Fruit fly (Drosophila melanogaster) whole organism, embryonic: ENCODE data around the gene ast.

Source experiments
- Ada2b ChIP-seq: fragments of 200-800 bp; sonication (Bioruptor generic); IDR thresholded peaks from 2 replicates; pipeline ENCODE4 v1.3.6; 2022; ENCODE audit warnings: missing biosample characterization, missing genetic modification characterization
- Antp ChIP-seq: fragments of 200-800 bp; sonication (Bioruptor generic); optimal IDR thresholded peaks from 3 replicates; lab custom pipeline; 2016; ENCODE audit warnings: missing biosample characterization, missing genetic modification characterization
- CG1024 ChIP-seq: fragments of 200-800 bp; sonication (Bioruptor generic); IDR thresholded peaks from 2 replicates; pipeline ENCODE4 v1.3.6; 2022; ENCODE audit warnings: missing biosample characterization, missing genetic modification characterization
- CG11247 ChIP-seq: fragments of 200-800 bp; sonication (Bioruptor generic); IDR thresholded peaks from 2 replicates; pipeline ENCODE4 v1.3.6; 2022; ENCODE audit warnings: missing biosample characterization, missing genetic modification characterization
- CG11398 ChIP-seq: fragments of 200-800 bp; sonication (Bioruptor generic); optimal IDR thresholded peaks from 2 replicates; lab custom pipeline; 2016; ENCODE audit warnings: missing biosample characterization, missing genetic modification characterization
- CG11560 ChIP-seq: fragments of 200-800 bp; sonication (Bioruptor generic); IDR thresholded peaks from 3 replicates; pipeline ENCODE4 v1.3.6; 2022; ENCODE audit warnings: missing biosample characterization, missing genetic modification characterization
- CG12071 ChIP-seq: fragments of 200-800 bp; sonication (Bioruptor generic); optimal IDR thresholded peaks from 3 replicates; lab custom pipeline; 2018; ENCODE audit warnings: missing biosample characterization, mild to moderate bottlenecking, missing genetic modification characterization
- CG12155 ChIP-seq: fragments of 200-800 bp; sonication (Bioruptor generic); optimal IDR thresholded peaks from 3 replicates; lab custom pipeline; 2016; ENCODE audit warnings: missing biosample characterization, missing genetic modification characterization
- CG13624 ChIP-seq: fragments of 200-800 bp; sonication (Bioruptor generic); optimal IDR thresholded peaks from 2 replicates; lab custom pipeline; 2016; ENCODE audit warnings: missing biosample characterization, missing genetic modification characterization
- CG14014 ChIP-seq: fragments of 200-800 bp; sonication (Bioruptor generic); IDR thresholded peaks from 2 replicates; pipeline ENCODE4 v1.3.6; 2022; ENCODE audit warnings: missing biosample characterization, missing genetic modification characterization
- CG14667 ChIP-seq: fragments of 200-800 bp; sonication (Bioruptor generic); IDR thresholded peaks from 2 replicates; pipeline ENCODE4 v1.3.6; 2022; ENCODE audit warnings: missing biosample characterization, missing genetic modification characterization
- CG15269 ChIP-seq: fragments of 200-800 bp; sonication (Bioruptor generic); optimal IDR thresholded peaks from 2 replicates; lab custom pipeline; 2018; ENCODE audit warnings: missing biosample characterization, mild to moderate bottlenecking, missing genetic modification characterization, moderate library complexity
- CG17328 ChIP-seq: fragments of 200-800 bp; sonication (Bioruptor generic); IDR thresholded peaks from 2 replicates; pipeline ENCODE4 v1.3.6; 2022; ENCODE audit warnings: missing biosample characterization, missing genetic modification characterization
- CG18011 ChIP-seq: fragments of 200-800 bp; sonication (Bioruptor generic); optimal IDR thresholded peaks from 2 replicates; lab custom pipeline; 2017; ENCODE audit warnings: missing biosample characterization, missing genetic modification characterization, mild to moderate bottlenecking, moderate library complexity, missing genotype
- CG2120 ChIP-seq: fragments of 200-800 bp; sonication (Bioruptor generic); optimal IDR thresholded peaks from 3 replicates; lab custom pipeline; 2016; ENCODE audit warnings: missing biosample characterization, missing genetic modification characterization
- CG2202 ChIP-seq: fragments of 200-800 bp; sonication (Bioruptor generic); optimal IDR thresholded peaks from 2 replicates; lab custom pipeline; 2018; ENCODE audit warnings: missing biosample characterization, mild to moderate bottlenecking, missing genetic modification characterization
- CG30431 ChIP-seq: fragments of 200-800 bp; sonication (Bioruptor generic); optimal IDR thresholded peaks from 2 replicates; lab custom pipeline; 2017; ENCODE audit warnings: missing biosample characterization, missing genetic modification characterization
- CG3995 ChIP-seq: fragments of 200-800 bp; sonication (Bioruptor generic); optimal IDR thresholded peaks from 3 replicates; lab custom pipeline; 2016; ENCODE audit warnings: missing biosample characterization, missing genetic modification characterization
- CG43689 ChIP-seq: fragments of 200-800 bp; sonication (Bioruptor generic); IDR thresholded peaks from 2 replicates; pipeline ENCODE4 v1.3.6; 2022; ENCODE audit warnings: missing biosample characterization, missing genetic modification characterization
- CTCF ChIP-seq: fragments of 200-800 bp; sonication (Bioruptor generic); optimal IDR thresholded peaks from 2 replicates; lab custom pipeline; 2017; ENCODE audit warnings: missing biosample characterization, mild to moderate bottlenecking, missing genetic modification characterization, moderate library complexity
- Dll ChIP-seq: fragments of 200-800 bp; sonication (Bioruptor generic); IDR thresholded peaks from 4 replicates; pipeline ENCODE4 v1.3.6; 2022; ENCODE audit warnings: missing biosample characterization, missing genetic modification characterization; ENCODE audit not compliant: partially characterized antibody
- Doc2 ChIP-seq: fragments of 200-800 bp; sonication (Bioruptor generic); IDR thresholded peaks from 2 replicates; pipeline ENCODE4 v1.3.6; 2022; ENCODE audit warnings: missing biosample characterization, missing genetic modification characterization
- Doc3 ChIP-seq: fragments of 200-800 bp; sonication (Bioruptor generic); IDR thresholded peaks from 3 replicates; pipeline ENCODE4 v1.3.6; 2022; ENCODE audit warnings: missing biosample characterization, missing genetic modification characterization; ENCODE audit not compliant: partially characterized antibody
- Drgx ChIP-seq: fragments of 200-800 bp; sonication (Bioruptor generic); IDR thresholded peaks from 2 replicates; pipeline ENCODE4 v1.3.6; 2022; ENCODE audit warnings: missing biosample characterization, missing genetic modification characterization
- Fer2 ChIP-seq: fragments of 200-800 bp; sonication (Bioruptor generic); optimal IDR thresholded peaks from 2 replicates; lab custom pipeline; 2018; ENCODE audit warnings: missing biosample characterization, mild to moderate bottlenecking, missing genetic modification characterization, moderate library complexity
- Fer3 ChIP-seq: fragments of 200-800 bp; sonication (Bioruptor generic); optimal IDR thresholded peaks from 2 replicates; lab custom pipeline; 2018; ENCODE audit warnings: missing biosample characterization, mild to moderate bottlenecking, missing genetic modification characterization, moderate library complexity
- Gsc ChIP-seq: fragments of 200-800 bp; sonication (Bioruptor generic); IDR thresholded peaks from 2 replicates; pipeline ENCODE4 v1.3.6; 2022; ENCODE audit warnings: missing biosample characterization, missing genetic modification characterization
- Gug ChIP-seq: fragments of 200-800 bp; sonication (Bioruptor generic); IDR thresholded peaks from 4 replicates; pipeline ENCODE4 v1.3.6; 2022; ENCODE audit warnings: missing biosample characterization, missing genetic modification characterization
- HLH54F ChIP-seq: fragments of 200-800 bp; sonication (Bioruptor generic); optimal IDR thresholded peaks from 3 replicates; lab custom pipeline; 2016; ENCODE audit warnings: missing biosample characterization, missing genetic modification characterization
- Lim3 ChIP-seq: fragments of 200-800 bp; sonication (Bioruptor generic); IDR thresholded peaks from 2 replicates; pipeline ENCODE4 v1.3.6; 2022; ENCODE audit warnings: missing biosample characterization, missing genetic modification characterization
- MBD-R2 ChIP-seq: fragments of 200-800 bp; sonication (Bioruptor generic); IDR thresholded peaks from 2 replicates; pipeline ENCODE4 v1.3.6; 2022; ENCODE audit warnings: missing biosample characterization, missing genetic modification characterization
- Mad ChIP-seq: fragments of 200-800 bp; sonication (Bioruptor generic); optimal IDR thresholded peaks from 2 replicates; lab custom pipeline; 2016; ENCODE audit warnings: missing biosample characterization, missing genetic modification characterization
- Myb ChIP-seq: fragments of 200-800 bp; sonication (Bioruptor generic); optimal IDR thresholded peaks from 2 replicates; lab custom pipeline; 2016; ENCODE audit warnings: missing biosample characterization, missing genetic modification characterization
- NC2α ChIP-seq: fragments of 200-800 bp; sonication (Bioruptor generic); optimal IDR thresholded peaks from 2 replicates; lab custom pipeline; 2016; ENCODE audit warnings: missing biosample characterization, missing genetic modification characterization
- Nf-YA ChIP-seq: fragments of 200-800 bp; sonication (Bioruptor generic); IDR thresholded peaks from 2 replicates; pipeline ENCODE4 v1.3.6; 2022; ENCODE audit warnings: missing biosample characterization, missing genetic modification characterization
- Scr ChIP-seq: fragments of 200-800 bp; sonication (Bioruptor generic); IDR thresholded peaks from 2 replicates; pipeline ENCODE4 v1.3.6; 2022; ENCODE audit warnings: missing biosample characterization, missing genetic modification characterization; ENCODE audit not compliant: partially characterized antibody
- cato ChIP-seq: fragments of 200-800 bp; sonication (Bioruptor generic); optimal IDR thresholded peaks from 2 replicates; lab custom pipeline; 2016; ENCODE audit warnings: missing biosample characterization, missing genetic modification characterization, borderline replicate concordance
- chinmo ChIP-seq: fragments of 200-800 bp; sonication (Bioruptor generic); IDR thresholded peaks from 4 replicates; pipeline ENCODE4 v1.3.6; 2022; ENCODE audit warnings: missing biosample characterization, missing genetic modification characterization; ENCODE audit not compliant: partially characterized antibody
- chm ChIP-seq: fragments of 200-800 bp; sonication (Bioruptor generic); IDR thresholded peaks from 2 replicates; pipeline ENCODE4 v1.3.6; 2022; ENCODE audit warnings: missing biosample characterization, missing genetic modification characterization
- corto ChIP-seq: fragments of 200-800 bp; sonication (Bioruptor generic); optimal IDR thresholded peaks from 2 replicates; lab custom pipeline; 2016; ENCODE audit warnings: missing biosample characterization, mild to moderate bottlenecking, missing genetic modification characterization, moderate library complexity
- exex ChIP-seq: fragments of 200-800 bp; sonication (Bioruptor generic); optimal IDR thresholded peaks from 4 replicates; lab custom pipeline; 2018; ENCODE audit warnings: missing biosample characterization, mild to moderate bottlenecking, missing genetic modification characterization, moderate library complexity
- grau ChIP-seq: fragments of 200-800 bp; optimal IDR thresholded peaks from 3 replicates; lab custom pipeline; 2019; ENCODE audit warnings: missing biosample characterization, mild to moderate bottlenecking, missing genetic modification characterization, moderate library complexity
- grn ChIP-seq: fragments of 200-800 bp; sonication (Bioruptor generic); optimal IDR thresholded peaks from 3 replicates; lab custom pipeline; 2017; ENCODE audit warnings: missing biosample characterization, missing genetic modification characterization
- hth ChIP-seq: fragments of >200 bp; optimal IDR thresholded peaks from 2 replicates; lab custom pipeline; 2017; ENCODE audit warnings: inconsistent platforms
- knrl ChIP-seq: fragments of 200-800 bp; sonication (Bioruptor generic); IDR thresholded peaks from 3 replicates; pipeline ENCODE4 v1.3.6; 2022; ENCODE audit warnings: missing biosample characterization, missing genetic modification characterization; ENCODE audit not compliant: partially characterized antibody
- nau ChIP-seq: fragments of 200-800 bp; sonication (Bioruptor generic); optimal IDR thresholded peaks from 3 replicates; lab custom pipeline; 2017; ENCODE audit warnings: missing biosample characterization, mild to moderate bottlenecking, missing genetic modification characterization, missing genetic modification reagents
- pan ChIP-seq, 4 experiments: fragments of >200 bp in 3 of 4; fragments of 200-800 bp in 1 of 4; sonication (Bioruptor generic) in 1 of 4; optimal IDR thresholded peaks in 3 of 4; IDR thresholded peaks in 1 of 4; 2 replicates each; pipeline versions ENCODE4 v1.3.6 to Lab custom; 2017 to 2022; ENCODE audit warnings: missing biosample characterization in 2 of 4, missing genetic modification characterization in 2 of 4, mixed read lengths in 1 of 4
- peb ChIP-seq: fragments of 200-800 bp; sonication (Bioruptor generic); IDR thresholded peaks from 2 replicates; pipeline ENCODE4 v1.3.6; 2022; ENCODE audit warnings: missing biosample characterization, missing genetic modification characterization
- sug ChIP-seq: fragments of 200-800 bp; optimal IDR thresholded peaks from 2 replicates; lab custom pipeline; 2019; ENCODE audit warnings: missing biosample characterization, mild to moderate bottlenecking, missing genetic modification characterization, moderate library complexity
- trh ChIP-seq: fragments of 200-800 bp; sonication (Bioruptor generic); optimal IDR thresholded peaks from 2 replicates; lab custom pipeline; 2016; ENCODE audit warnings: missing biosample characterization, missing genetic modification characterization
- twi ChIP-seq: fragments of 200-800 bp; optimal IDR thresholded peaks from 2 replicates; lab custom pipeline; 2019; ENCODE audit warnings: missing biosample characterization, mild to moderate bottlenecking, missing genetic modification characterization, moderate library complexity
- wdn ChIP-seq: fragments of 200-800 bp; sonication (Bioruptor generic); IDR thresholded peaks from 2 replicates; pipeline ENCODE4 v1.3.6; 2022; ENCODE audit warnings: missing biosample characterization, missing genetic modification characterization
- wek ChIP-seq: fragments of 200-800 bp; sonication (Bioruptor generic); optimal IDR thresholded peaks from 3 replicates; lab custom pipeline; 2018; ENCODE audit warnings: missing biosample characterization, mild to moderate bottlenecking, missing genetic modification characterization, moderate library complexity

The ast gene

DNA sequence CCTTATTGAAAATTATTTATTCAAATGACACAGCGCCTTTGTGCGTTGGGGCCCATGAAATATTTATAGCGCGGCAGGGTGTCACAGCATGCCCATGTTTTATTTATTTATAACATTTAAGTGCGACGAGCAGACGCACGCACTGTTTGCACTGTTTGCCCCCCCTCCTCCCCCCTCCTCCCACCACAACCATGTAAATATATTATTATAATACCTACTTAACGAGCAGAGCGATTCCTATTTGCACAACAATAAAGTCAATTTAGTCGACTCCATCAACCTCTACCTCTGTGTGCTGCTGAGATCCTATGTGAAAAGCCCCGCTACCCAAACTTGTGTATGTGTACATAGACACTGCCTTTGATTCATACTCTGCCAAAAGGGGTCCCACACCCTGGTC is 17.0 kb downstream of the ast start (continued):
- peak; percentile 7 for TF ChIP-seq exex
- no peak for TF ChIP-seq wdn
- no peak for TF ChIP-seq Doc2 (GFP tag; lab: Robert Waterston, UW)
- no peak for TF ChIP-seq CG30431 (GFP tag; lab: Kevin White, UChicago)
- TF ChIP-seq CG43689, result no peak
- TF ChIP-seq CG14014, result peak; percentile 8; the same call in 1 of the 2 replicates
- no peak for TF ChIP-seq peb (GFP tag; lab: Robert Waterston, UW)
- no peak for TF ChIP-seq CG2120 (GFP tag; lab: Kevin White, UChicago)
- no peak for TF ChIP-seq CG18011
- no peak for TF ChIP-seq Nf-YA
- no peak for TF ChIP-seq hth (lab: Kevin White, UChicago)
- TF ChIP-seq Doc3 (GFP tag; lab: Robert Waterston, UW), result no peak
- TF ChIP-seq Mad (GFP tag; lab: Kevin White, UChicago), result no peak
- no peak for TF ChIP-seq CG11247 (GFP tag; lab: Robert Waterston, UW)
- no peak for TF ChIP-seq chm (GFP tag; lab: Robert Waterston, UW)
- no peak for TF ChIP-seq CG11560 (tag; lab: Robert Waterston, UW)
- no peak for TF ChIP-seq corto (GFP tag; lab: Kevin White, UChicago)
- no peak for TF ChIP-seq wek
- no peak for TF ChIP-seq grau
- no peak for TF ChIP-seq CTCF (GFP tag; lab: Kevin White, UChicago)
- no peak for TF ChIP-seq knrl (GFP tag; lab: Robert Waterston, UW)
- no peak for TF ChIP-seq CG2202
- TF ChIP-seq Antp, result no peak
- peak; percentile 33 for TF ChIP-seq sug
- peak; percentile 13 for TF ChIP-seq CG15269 (tag; lab: Kevin White, UChicago)
- TF ChIP-seq Ada2b (GFP tag; lab: Robert Waterston, UW), result no peak
- TF ChIP-seq CG3995, result no peak
- TF ChIP-seq Dll (GFP tag; lab: Robert Waterston, UW), result no peak
- no peak for TF ChIP-seq Lim3
- TF ChIP-seq CG1024 (GFP tag; lab: Robert Waterston, UW), result peak; percentile 32; the same call in 1 of the 2 replicates
- TF ChIP-seq CG11398, result no peak
- no peak for TF ChIP-seq HLH54F (GFP tag; lab: Kevin White, UChicago)
- TF ChIP-seq Fer2 (tag; lab: Kevin White, UChicago), result no peak
- no peak for TF ChIP-seq twi (tag; lab: Kevin White, UChicago)
- no peak for TF ChIP-seq Gug (GFP tag; lab: Robert Waterston, UW)
- TF ChIP-seq Scr, result no peak
- TF ChIP-seq Myb (GFP tag; lab: Kevin White, UChicago), result no peak
- peak; percentile 40 for TF ChIP-seq nau (GFP tag; lab: Kevin White, UChicago)
- TF ChIP-seq Gsc (GFP tag; lab: Robert Waterston, UW), result no peak
- TF ChIP-seq CG13624 (GFP tag; lab: Kevin White, UChicago), result no peak
- no peak for TF ChIP-seq chinmo (GFP tag; lab: Robert Waterston, UW)
- TF ChIP-seq CG14667 (GFP tag; lab: Robert Waterston, UW), result no peak
- no peak for TF ChIP-seq cato
- TF ChIP-seq NC2α, result no peak
- TF ChIP-seq pan (optimal IDR thresholded peaks at IDR 0.05; lab: Kevin White, UChicago), result no peak
- peak in 1 of 2 experiments; percentile 44 for TF ChIP-seq pan (GFP tag; optimal IDR thresholded peaks at IDR 0.05 in 1 of 2, IDR thresholded peaks at IDR 0.05 in 1 of 2)
- peak; percentile 6 for TF ChIP-seq trh (GFP tag; lab: Kevin White, UChicago)
- TF ChIP-seq MBD-R2, result no peak; the same call in 1 of the 2 replicates
- TF ChIP-seq Drgx, result no peak
- TF ChIP-seq CG12071 (GFP tag; lab: Kevin White, UChicago), result peak; percentile 49
- no peak for TF ChIP-seq CG17328 (GFP tag; lab: Robert Waterston, UW)
- TF ChIP-seq grn, result no peak
- peak; percentile 27 for TF ChIP-seq Fer3 (tag; lab: Kevin White, UChicago)
- TF ChIP-seq CG12155 (GFP tag; lab: Kevin White, UChicago), result no peak
